Fruit fly (Drosophila melanogaster): ENCODE measurements around the gene Mst87F.

Mst87F gene

DNA sequence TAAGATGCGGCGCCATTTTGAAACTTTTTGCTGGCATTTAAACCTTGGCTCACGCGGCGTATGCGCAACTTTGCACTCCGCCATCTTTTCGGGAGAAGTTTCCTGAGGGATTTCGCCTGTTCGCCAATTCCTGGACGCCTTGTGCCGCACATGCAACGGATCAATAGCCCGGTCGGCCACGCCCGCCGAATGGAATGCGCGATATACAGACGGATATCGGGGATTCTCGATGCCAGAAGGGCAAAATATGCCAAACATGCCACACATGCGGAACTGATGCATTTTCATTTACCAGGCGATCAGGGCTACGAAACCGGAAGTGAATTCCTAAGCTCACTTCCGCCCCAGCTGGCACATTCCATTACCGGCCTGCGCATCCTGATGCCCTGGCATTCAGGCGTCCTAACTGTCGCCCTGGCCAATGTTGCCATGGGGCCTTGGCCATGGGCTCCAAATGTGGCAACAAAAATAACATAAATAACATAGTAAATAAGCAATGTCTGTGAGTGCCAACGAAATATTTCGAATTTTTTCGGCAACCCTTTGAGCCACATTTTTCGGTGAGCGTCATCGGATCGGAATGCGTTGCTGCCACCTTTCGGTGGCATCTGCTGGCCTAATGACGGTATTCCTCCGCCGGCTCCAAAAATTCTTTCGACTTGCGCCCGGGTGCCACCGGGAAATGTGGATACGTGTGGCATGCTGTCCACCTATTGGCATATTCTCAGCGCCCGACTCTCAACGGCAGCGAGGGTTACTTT is 25.6 kb downstream of the Mst87F start (continued):
- TF ChIP-seq bab2 (GFP tag; optimal IDR thresholded peaks at IDR 0.05) (no peak), rib (GFP tag; IDR thresholded peaks at IDR 0.05) (no peak), CG17912 (GFP tag; optimal IDR thresholded peaks at IDR 0.05) (peak; percentile 31), CG6813 (GFP tag; optimal IDR thresholded peaks at IDR 0.05) (peak; percentile 25), nerfin-2 (GFP tag; IDR thresholded peaks at IDR 0.05; ENCODE audit: partially characterized antibody) (no peak), CG9609 (GFP tag; optimal IDR thresholded peaks at IDR 0.05) (no peak), ro (GFP tag; IDR thresholded peaks at IDR 0.05) (no peak), CG14965 (GFP tag; optimal IDR thresholded peaks at IDR 0.05; ENCODE audit: borderline replicate concordance) (no peak), CG9932 (GFP tag; IDR thresholded peaks at IDR 0.05) (no peak), Ravus (GFP tag; IDR thresholded peaks at IDR 0.05) (no peak), Dip2 (GFP tag; IDR thresholded peaks at IDR 0.05) (no peak), CTCF (GFP tag; optimal IDR thresholded peaks at IDR 0.05) (no peak), dm (GFP tag; optimal IDR thresholded peaks at IDR 0.05) (no peak), PHDP (tag; optimal IDR thresholded peaks at IDR 0.05) (no peak), CG15601 (tag; optimal IDR thresholded peaks at IDR 0.05) (no peak), emc (GFP tag; optimal IDR thresholded peaks at IDR 0.05) (no peak), ato (GFP tag; IDR thresholded peaks at IDR 0.05; ENCODE audit: partially characterized antibody) (no peak), Hand (GFP tag; optimal IDR thresholded peaks at IDR 0.05) (peak; percentile 45), otp (GFP tag; IDR thresholded peaks at IDR 0.05) (no peak), Chrac-16 (GFP tag; optimal IDR thresholded peaks at IDR 0.05) (no peak), GATAe (GFP tag; conservative IDR thresholded peaks at IDR 0.05) (no peak), CG32532 (GFP tag; IDR thresholded peaks at IDR 0.05) (no peak), D (optimal IDR thresholded peaks at IDR 0.05) (no peak), D (GFP tag; optimal IDR thresholded peaks at IDR 0.05) (no peak), inv (GFP tag; IDR thresholded peaks at IDR 0.05; ENCODE audit: partially characterized antibody) (no peak), CG3847 (GFP tag; IDR thresholded peaks at IDR 0.05) (no peak), org-1 (GFP tag; optimal IDR thresholded peaks at IDR 0.05) (no peak), CG9876 (GFP tag; optimal IDR thresholded peaks at IDR 0.05) (no peak), CG11093 (GFP tag; IDR thresholded peaks at IDR 0.05) (no peak), abd-A (tag; optimal IDR thresholded peaks at IDR 0.05) (peak; percentile 64), seq (GFP tag; IDR thresholded peaks at IDR 0.05) (no peak), CG8388 (GFP tag; optimal IDR thresholded peaks at IDR 0.05) (no peak), CG1602 (GFP tag; optimal IDR thresholded peaks at IDR 0.05) (no peak), E2f1 (GFP tag; IDR thresholded peaks at IDR 0.05) (no peak), CG14441 (GFP tag; IDR thresholded peaks at IDR 0.05) (no peak), CG2199 (GFP tag; IDR thresholded peaks at IDR 0.05) (no peak), MTF-1 (GFP tag; optimal IDR thresholded peaks at IDR 0.05; ENCODE audit: borderline replicate concordance) (no peak), crp (GFP tag; optimal IDR thresholded peaks at IDR 0.05) (no peak), CG33213 (GFP tag; optimal IDR thresholded peaks at IDR 0.05) (no peak), CG43689 (GFP tag; IDR thresholded peaks at IDR 0.05) (no peak), NC2β (GFP tag; optimal IDR thresholded peaks at IDR 0.05) (no peak), CG6689 (GFP tag; IDR thresholded peaks at IDR 0.05) (no peak), Asciz (GFP tag; optimal IDR thresholded peaks at IDR 0.05) (no peak), pfk (GFP tag; optimal IDR thresholded peaks at IDR 0.05) (peak; percentile 26), CG3281 (GFP tag; optimal IDR thresholded peaks at IDR 0.05) (peak; percentile 25), CG12219 (GFP tag; optimal IDR thresholded peaks at IDR 0.05) (no peak), sna (GFP tag; IDR thresholded peaks at IDR 0.05; ENCODE audit: partially characterized antibody) (no peak), CHES-1-like (GFP tag; optimal IDR thresholded peaks at IDR 0.05) (no peak), Bdp1 (GFP tag; optimal IDR thresholded peaks at IDR 0.05) (no peak), CG12391 (tag; optimal IDR thresholded peaks at IDR 0.05) (no peak), Mes4 (GFP tag; optimal IDR thresholded peaks at IDR 0.05) (no peak)
